Worm (Caenorhabditis elegans): ENCODE data around the gene srlf-37.

srlf-37 gene

DNA sequence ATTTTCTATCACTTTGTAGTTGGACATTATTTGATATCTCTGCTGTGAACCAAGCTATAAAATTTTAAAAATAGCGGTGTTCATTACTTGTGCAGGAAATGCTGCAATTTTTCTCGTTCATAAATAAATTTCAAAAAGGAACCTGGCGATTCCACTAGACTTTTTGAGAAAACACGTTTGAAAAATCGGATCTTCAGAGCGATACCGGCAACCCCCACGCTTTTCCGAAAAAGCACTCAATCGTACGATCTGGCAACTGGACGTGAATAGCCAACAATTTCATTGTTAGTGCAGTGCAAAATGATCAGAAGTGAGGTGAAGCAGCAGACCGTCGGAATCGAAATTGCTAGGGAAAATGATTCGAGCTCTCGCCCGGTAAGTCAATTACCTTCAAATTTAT, 22.4 kb downstream of the srlf-37 start, which contains the start of gene nstp-7:
nstp-7 (plus strand) TSS at position 301 of the 400 bp plus-strand sequence.
- TF ChIP-seq unc-62 (GFP tag; optimal IDR thresholded peaks at IDR 0.05): no peak

- no peak for TF ChIP-seq sptf-1 (tag; optimal IDR thresholded peaks at IDR 0.05)
- TF ChIP-seq mab-5 (tag; optimal IDR thresholded peaks at IDR 0.05): no peak
- no peak for TF ChIP-seq lin-32 (GFP tag; optimal IDR thresholded peaks at IDR 0.05)
- TF ChIP-seq nhr-28 (tag; optimal IDR thresholded peaks at IDR 0.05): no peak
- TF ChIP-seq snpc-4 (tag; optimal IDR thresholded peaks at IDR 0.05): no peak
- TF ChIP-seq blmp-1 (tag; optimal IDR thresholded peaks at IDR 0.05): no peak
- TF ChIP-seq lin-13 (tag; optimal IDR thresholded peaks at IDR 0.05): no peak
- TF ChIP-seq unc-39 (tag; optimal IDR thresholded peaks at IDR 0.05): no peak
- TF ChIP-seq pha-4 (tag; optimal IDR thresholded peaks at IDR 0.05): no peak
- no peak for TF ChIP-seq cnd-1 (tag; optimal IDR thresholded peaks at IDR 0.05)
- TF ChIP-seq nhr-237 (tag; optimal IDR thresholded peaks at IDR 0.05): no peak
- no peak for TF ChIP-seq nhr-2 (tag; optimal IDR thresholded peaks at IDR 0.05)
Observed at ce11 chrV:578977-579376, 25.0 kb downstream of the srlf-37 start, which contains the start of gene K06H6.4. Gene K06H6.4 (plus strand): TSS chrV:579277.

DNA sequence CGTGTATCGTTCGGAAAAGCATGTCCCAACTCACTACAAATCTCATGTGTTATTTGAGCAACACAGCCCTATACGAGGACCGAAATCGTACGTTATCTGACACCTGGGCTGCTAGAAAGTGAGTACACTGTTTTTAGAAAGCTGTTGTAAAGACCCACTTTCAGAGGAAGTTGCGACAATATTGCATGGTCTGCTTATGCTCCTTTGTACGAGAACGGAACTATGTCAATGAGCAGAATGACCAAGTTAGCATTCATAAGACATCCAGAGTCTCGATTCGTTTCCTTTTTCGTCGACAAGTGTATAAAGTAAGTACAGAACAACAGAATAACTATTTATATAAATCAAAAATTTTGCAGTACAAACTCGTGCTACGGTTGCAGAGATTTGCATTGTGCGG, 27.1 kb downstream of the srlf-37 start:
- no peak for TF ChIP-seq mls-2 (tag; optimal IDR thresholded peaks at IDR 0.05)
- TF ChIP-seq sptf-1 (tag; optimal IDR thresholded peaks at IDR 0.05): no peak
- no peak for TF ChIP-seq elt-3 (tag; optimal IDR thresholded peaks at IDR 0.05)
- no peak for TF ChIP-seq cnd-1 (tag; optimal IDR thresholded peaks at IDR 0.05)
- no peak for TF ChIP-seq hlh-1 (tag; optimal IDR thresholded peaks at IDR 0.05)
- TF ChIP-seq flh-1 (GFP tag; optimal IDR thresholded peaks at IDR 0.05): no peak
- TF ChIP-seq nhr-28 (tag; optimal IDR thresholded peaks at IDR 0.05): no peak
- TF ChIP-seq bed-3 (GFP tag; optimal IDR thresholded peaks at IDR 0.05): no peak
- no peak for TF ChIP-seq pha-4 (tag; optimal IDR thresholded peaks at IDR 0.05)
- TF ChIP-seq elt-1 (tag; optimal IDR thresholded peaks at IDR 0.05; ENCODE audit: borderline replicate concordance, insufficient read depth): no peak
- TF ChIP-seq nhr-76 (tag; optimal IDR thresholded peaks at IDR 0.05): no peak
- no peak for TF ChIP-seq nhr-237 (tag; optimal IDR thresholded peaks at IDR 0.05)
- TF ChIP-seq snpc-4 (tag; optimal IDR thresholded peaks at IDR 0.05): no peak

ce11 chrV:576070-576469, 27.9 kb downstream of the srlf-37 start, which contains the start of gene K06H6.5:
Gene K06H6.5 (plus strand): TSS chrV:576370.
- no peak for TF ChIP-seq flh-1 (GFP tag; optimal IDR thresholded peaks at IDR 0.05)
- TF ChIP-seq lsy-2 (tag; optimal IDR thresholded peaks at IDR 0.05): no peak
- no peak for TF ChIP-seq nhr-2 (tag; optimal IDR thresholded peaks at IDR 0.05)
- no peak for TF ChIP-seq ceh-43 (GFP tag; optimal IDR thresholded peaks at IDR 0.05)
- no peak for TF ChIP-seq elt-3 (tag; optimal IDR thresholded peaks at IDR 0.05)
- no peak for TF ChIP-seq ham-2 (GFP tag; optimal IDR thresholded peaks at IDR 0.05)
- no peak for TF ChIP-seq lin-32 (GFP tag; optimal IDR thresholded peaks at IDR 0.05)
- TF ChIP-seq unc-39 (tag; optimal IDR thresholded peaks at IDR 0.05): no peak
- TF ChIP-seq tbx-8 (GFP tag; optimal IDR thresholded peaks at IDR 0.05): no peak
- no peak for TF ChIP-seq cnd-1 (tag; optimal IDR thresholded peaks at IDR 0.05)
- TF ChIP-seq pha-4 (tag; optimal IDR thresholded peaks at IDR 0.05): no peak
- TF ChIP-seq mep-1 (tag; optimal IDR thresholded peaks at IDR 0.05): no peak
- no peak for TF ChIP-seq nhr-76 (tag; optimal IDR thresholded peaks at IDR 0.05)
- no peak for TF ChIP-seq unc-120 (tag; optimal IDR thresholded peaks at IDR 0.05; ENCODE audit: poor library complexity, severe bottlenecking)

DNA sequence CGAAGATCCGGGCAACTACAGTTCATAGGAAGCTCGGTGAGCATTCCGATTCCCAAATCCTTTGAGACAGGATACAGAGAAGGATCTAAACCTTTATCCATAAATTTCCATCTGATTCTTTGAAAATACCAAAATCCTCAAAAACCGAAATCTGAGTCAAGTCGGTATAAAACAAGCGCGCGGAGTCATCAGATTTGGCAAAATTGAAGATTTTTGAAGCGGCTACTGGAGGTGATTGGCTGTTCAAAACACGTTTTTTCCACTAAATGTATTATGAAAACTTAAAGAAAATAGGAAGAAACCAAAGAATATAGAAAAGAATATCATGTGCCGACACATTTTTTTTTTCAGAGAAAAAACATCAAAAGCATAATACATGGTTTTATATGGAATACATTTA, 29.4 kb downstream of the srlf-37 start, which contains the start of gene C14C6.13:
C14C6.13 (minus strand) TSS at position 101 of the 400 bp plus-strand sequence.
- TF ChIP-seq M03D4.4 (tag; optimal IDR thresholded peaks at IDR 0.05) (no peak), ham-2 (GFP tag; optimal IDR thresholded peaks at IDR 0.05) (no peak), sptf-1 (tag; optimal IDR thresholded peaks at IDR 0.05) (no peak), nhr-2 (tag; optimal IDR thresholded peaks at IDR 0.05) (no peak), ztf-11 (tag; optimal IDR thresholded peaks at IDR 0.05) (no peak), nhr-76 (tag; optimal IDR thresholded peaks at IDR 0.05) (no peak), nhr-12 (tag; optimal IDR thresholded peaks at IDR 0.05) (no peak), blmp-1 (tag; optimal IDR thresholded peaks at IDR 0.05) (no peak), flh-1 (GFP tag; optimal IDR thresholded peaks at IDR 0.05) (no peak), bed-3 (GFP tag; optimal IDR thresholded peaks at IDR 0.05) (no peak), nhr-237 (tag; optimal IDR thresholded peaks at IDR 0.05) (no peak), ceh-83 (GFP tag; optimal IDR thresholded peaks at IDR 0.05) (no peak), pha-4 (tag; optimal IDR thresholded peaks at IDR 0.05) (no peak)
